Worm (Caenorhabditis elegans) whole organism, L4 larva: ENCODE measurements around the gene F44E5.15.

ENCODE experiments used
- ceh-82 ChIP-seq: sonication (generic microtip); optimal IDR thresholded peaks from 2 replicates; lab custom pipeline; 2017; ENCODE audit warnings: missing biosample characterization, missing genetic modification characterization
- dmd-9 ChIP-seq: fragments of 200-800 bp; sonication (Bioruptor generic); IDR thresholded peaks from 2 replicates; pipeline ENCODE4 v1.3.6; 2022; ENCODE audit warnings: missing genetic modification reagents, missing genetic modification characterization, missing compliant biosample characterization
- fkh-10 ChIP-seq: fragments of 150-350 bp; optimal IDR thresholded peaks from 2 replicates; lab custom pipeline; 2014; ENCODE audit warnings: missing biosample characterization, missing genetic modification reagents, missing genetic modification characterization
- fos-1 ChIP-seq: fragments of 150-350 bp; optimal IDR thresholded peaks from 2 replicates; lab custom pipeline; 2014; ENCODE audit warnings: missing biosample characterization, missing genetic modification characterization
- lin-15B ChIP-seq: fragments of 150-350 bp; sonication (generic microtip); optimal IDR thresholded peaks from 3 replicates; lab custom pipeline; 2014; ENCODE audit warnings: missing biosample characterization, missing genetic modification characterization
- lin-29 ChIP-seq: fragments of 200-800 bp; sonication (Bioruptor generic); IDR thresholded peaks from 2 replicates; pipeline ENCODE4 v1.3.6; 2022; ENCODE audit warnings: missing genetic modification reagents, missing genetic modification characterization, missing compliant biosample characterization
- lin-39 ChIP-seq: fragments of 150-350 bp; optimal IDR thresholded peaks from 2 replicates; lab custom pipeline; 2014; ENCODE audit warnings: missing biosample characterization, missing genetic modification reagents, missing genetic modification characterization
- mes-2 ChIP-seq: sonication (generic microtip); optimal IDR thresholded peaks from 2 replicates; lab custom pipeline; 2016; ENCODE audit warnings: missing genotype, mild to moderate bottlenecking, missing genetic modification characterization, missing compliant biosample characterization; ENCODE audit not compliant: poor library complexity, severe bottlenecking
- nhr-11 ChIP-seq: fragments of 150-350 bp; optimal IDR thresholded peaks from 2 replicates; lab custom pipeline; 2014; ENCODE audit warnings: missing biosample characterization, missing genetic modification characterization
- nhr-25 ChIP-seq: sonication (generic microtip); optimal IDR thresholded peaks from 2 replicates; lab custom pipeline; 2017; ENCODE audit warnings: missing genetic modification characterization, mild to moderate bottlenecking, missing compliant biosample characterization, antibody characterized with exemption, moderate library complexity, borderline replicate concordance; ENCODE audit not compliant: insufficient read depth
- nhr-76 ChIP-seq: fragments of 150-350 bp; optimal IDR thresholded peaks from 2 replicates; lab custom pipeline; 2014; ENCODE audit warnings: missing biosample characterization, missing genetic modification characterization
- nhr-77 ChIP-seq: fragments of 150-350 bp; optimal IDR thresholded peaks from 2 replicates; lab custom pipeline; 2014; ENCODE audit warnings: missing biosample characterization, missing genetic modification characterization
- tag-97 ChIP-seq: fragments of 200-800 bp; sonication (Bioruptor generic); IDR thresholded peaks from 2 replicates; pipeline ENCODE4 v1.3.6; 2022; ENCODE audit warnings: missing genetic modification characterization, missing compliant biosample characterization
- unc-62 ChIP-seq, 3 experiments: fragments of 150-350 bp in 1 of 3; sonication (generic microtip); optimal IDR thresholded peaks in 2 of 3; peaks in 1 of 3; 1 replicate in 1 of 3; 2 replicates in 2 of 3; lab custom pipeline; 2014 to 2017; ENCODE audit warnings: missing biosample characterization in 3 of 3, missing genetic modification characterization in 3 of 3, missing genetic modification reagents in 3 of 3, missing genotype in 1 of 3

- TF ChIP-seq nhr-25 (no peak), fos-1 (tag; lab: Kevin White, UChicago) (no peak), tag-97 (GFP tag; lab: Robert Waterston, UW) (no peak), lin-29 (no peak), ceh-82 (tag; lab: Kevin White, UChicago) (no peak), nhr-76 (tag; lab: Kevin White, UChicago) (no peak), lin-39 (tag; lab: Kevin White, UChicago) (no peak), unc-62 (GFP tag; optimal IDR thresholded peaks at IDR 0.05 in 1 of 2; lab: Kevin White, UChicago) (no peak), unc-62 (tag; optimal IDR thresholded peaks at IDR 0.05; lab: Kevin White, UChicago) (no peak), dmd-9 (GFP tag; lab: Robert Waterston, UW) (no peak), nhr-11 (tag; lab: Kevin White, UChicago) (no peak), lin-15B (tag; lab: Kevin White, UChicago) (no peak), mes-2 (tag; lab: Kevin White, UChicago) (no peak), fkh-10 (no peak), nhr-77 (tag; lab: Kevin White, UChicago) (no peak)
Observed at ce11 chrII:11725615-11726014, 46.8 kb upstream of the F44E5.15 start.
